Fruit fly (Drosophila melanogaster) whole organism, prepupa: ENCODE data around the gene glec.
A peak's percentile ranks its signal among the peaks of the same experiment; 100 is the strongest.

Source experiments
- Blimp-1 ChIP-seq: fragments of 200-800 bp; sonication (Bioruptor generic); optimal IDR thresholded peaks from 3 replicates; lab custom pipeline; 2017; ENCODE audit warnings: missing biosample characterization, missing genetic modification characterization, mild to moderate bottlenecking, moderate library complexity, missing genetic modification reagents
- CG10631 ChIP-seq: fragments of 200-800 bp; sonication (Bioruptor generic); optimal IDR thresholded peaks from 2 replicates; lab custom pipeline; 2016; ENCODE audit warnings: missing biosample characterization, missing genetic modification characterization
- CG10669 ChIP-seq: fragments of 200-800 bp; sonication (Bioruptor generic); optimal IDR thresholded peaks from 3 replicates; lab custom pipeline; 2018; ENCODE audit warnings: missing biosample characterization, mild to moderate bottlenecking, missing genetic modification characterization, moderate library complexity
- CG11294 ChIP-seq: fragments of 200-800 bp; sonication (Bioruptor generic); IDR thresholded peaks from 2 replicates; pipeline ENCODE4 v1.3.6; 2022; ENCODE audit warnings: missing biosample characterization, missing genetic modification characterization
- CG11762 ChIP-seq: fragments of 200-800 bp; sonication (Bioruptor generic); optimal IDR thresholded peaks from 3 replicates; lab custom pipeline; 2016; ENCODE audit warnings: missing biosample characterization, missing genetic modification characterization; ENCODE audit not compliant: insufficient read depth
- CG11902 ChIP-seq: fragments of 200-800 bp; sonication (Bioruptor generic); optimal IDR thresholded peaks from 3 replicates; lab custom pipeline; 2016; ENCODE audit warnings: missing biosample characterization, missing genetic modification characterization
- CG15336 ChIP-seq: fragments of 200-800 bp; sonication (Bioruptor generic); IDR thresholded peaks from 2 replicates; pipeline ENCODE4 v1.3.6; 2022; ENCODE audit warnings: missing biosample characterization, missing genetic modification characterization
- CG1621 ChIP-seq: fragments of 200-800 bp; sonication (Bioruptor generic); optimal IDR thresholded peaks from 3 replicates; lab custom pipeline; 2018; ENCODE audit warnings: missing biosample characterization, mild to moderate bottlenecking, missing genetic modification characterization
- CG16779 ChIP-seq: fragments of 200-800 bp; sonication (Bioruptor generic); optimal IDR thresholded peaks from 3 replicates; lab custom pipeline; 2017; ENCODE audit warnings: missing biosample characterization, mild to moderate bottlenecking, missing genetic modification characterization
- CG3032 ChIP-seq: fragments of 200-800 bp; optimal IDR thresholded peaks from 2 replicates; lab custom pipeline; 2019; ENCODE audit warnings: missing biosample characterization, mild to moderate bottlenecking, missing genetic modification characterization, moderate library complexity
- CG32006 ChIP-seq: fragments of 200-800 bp; sonication (Bioruptor generic); optimal IDR thresholded peaks from 3 replicates; lab custom pipeline; 2017; ENCODE audit warnings: missing biosample characterization, mild to moderate bottlenecking, missing genetic modification characterization
- CG34406 ChIP-seq: fragments of 200-800 bp; sonication (Bioruptor generic); optimal IDR thresholded peaks from 3 replicates; lab custom pipeline; 2016; ENCODE audit warnings: missing biosample characterization, missing genetic modification characterization
- CG3919 ChIP-seq: fragments of 200-800 bp; sonication (Bioruptor generic); optimal IDR thresholded peaks from 3 replicates; lab custom pipeline; 2016; ENCODE audit warnings: missing biosample characterization, missing genetic modification characterization
- CG4318 ChIP-seq: fragments of 200-800 bp; sonication (Bioruptor generic); optimal IDR thresholded peaks from 3 replicates; lab custom pipeline; 2017; ENCODE audit warnings: missing biosample characterization, mild to moderate bottlenecking, missing genetic modification characterization
- CG6276 ChIP-seq: fragments of 200-800 bp; sonication (Bioruptor generic); optimal IDR thresholded peaks from 2 replicates; lab custom pipeline; 2017; ENCODE audit warnings: missing biosample characterization, mild to moderate bottlenecking, missing genetic modification characterization
- CG6808 ChIP-seq: fragments of 200-800 bp; sonication (Bioruptor generic); optimal IDR thresholded peaks from 3 replicates; lab custom pipeline; 2017; ENCODE audit warnings: missing biosample characterization, missing genetic modification characterization, mild to moderate bottlenecking, moderate library complexity, missing genetic modification reagents
- CG6854 ChIP-seq: fragments of 200-800 bp; sonication (Bioruptor generic); optimal IDR thresholded peaks from 2 replicates; lab custom pipeline; 2017; ENCODE audit warnings: missing biosample characterization, mild to moderate bottlenecking, missing genetic modification characterization
- CG7368 ChIP-seq: fragments of 200-800 bp; sonication (Bioruptor generic); optimal IDR thresholded peaks from 3 replicates; lab custom pipeline; 2016; ENCODE audit warnings: missing biosample characterization, missing genetic modification characterization
- CG8119 ChIP-seq: fragments of 200-800 bp; sonication (Bioruptor generic); IDR thresholded peaks from 3 replicates; pipeline ENCODE4 v1.3.6; 2022; ENCODE audit warnings: missing biosample characterization, missing genetic modification characterization
- CG8319 ChIP-seq: fragments of 200-800 bp; sonication (Bioruptor generic); optimal IDR thresholded peaks from 3 replicates; lab custom pipeline; 2016; ENCODE audit warnings: missing biosample characterization, missing genetic modification characterization
- CG8632 ChIP-seq: fragments of 200-800 bp; sonication (Bioruptor generic); optimal IDR thresholded peaks from 3 replicates; lab custom pipeline; 2016; ENCODE audit warnings: missing biosample characterization, missing genetic modification characterization
- CG9139 ChIP-seq: fragments of 200-800 bp; sonication (Bioruptor generic); optimal IDR thresholded peaks from 3 replicates; lab custom pipeline; 2017; ENCODE audit warnings: missing biosample characterization, mild to moderate bottlenecking, missing genetic modification characterization
- Eip75B ChIP-seq: fragments of 200-800 bp; sonication (Bioruptor generic); optimal IDR thresholded peaks from 3 replicates; lab custom pipeline; 2016; ENCODE audit warnings: missing biosample characterization, missing genetic modification characterization
- Eip93F ChIP-seq: fragments of 200-800 bp; sonication (Bioruptor generic); optimal IDR thresholded peaks from 2 replicates; lab custom pipeline; 2016; ENCODE audit warnings: missing biosample characterization, mild to moderate bottlenecking, missing genetic modification characterization
- Ets21C ChIP-seq: fragments of 200-800 bp; sonication (Bioruptor generic); optimal IDR thresholded peaks from 3 replicates; lab custom pipeline; 2016; ENCODE audit warnings: missing biosample characterization, missing genetic modification characterization
- Ets96B ChIP-seq: fragments of 200-800 bp; optimal IDR thresholded peaks from 2 replicates; lab custom pipeline; 2019; ENCODE audit warnings: missing biosample characterization, mild to moderate bottlenecking, missing genetic modification characterization, moderate library complexity
- Hr38 ChIP-seq: sonication (Bioruptor generic); optimal IDR thresholded peaks from 2 replicates; lab custom pipeline; 2016; ENCODE audit warnings: missing biosample characterization, missing genetic modification characterization
- Hr39 ChIP-seq: fragments of 200-800 bp; sonication (Bioruptor generic); optimal IDR thresholded peaks from 2 replicates; lab custom pipeline; 2016; ENCODE audit warnings: missing biosample characterization, missing genetic modification characterization
- Hr4 ChIP-seq: fragments of 200-800 bp; sonication (Bioruptor generic); optimal IDR thresholded peaks from 3 replicates; lab custom pipeline; 2016; ENCODE audit warnings: missing biosample characterization, missing genetic modification characterization
- Lpt ChIP-seq: fragments of 200-800 bp; sonication (Bioruptor generic); optimal IDR thresholded peaks from 3 replicates; lab custom pipeline; 2016; ENCODE audit warnings: missing biosample characterization, missing genetic modification characterization
- Met ChIP-seq: fragments of 200-800 bp; sonication (Bioruptor generic); optimal IDR thresholded peaks from 3 replicates; lab custom pipeline; 2016; ENCODE audit warnings: missing biosample characterization, missing genetic modification characterization
- OdsH ChIP-seq: fragments of 200-800 bp; sonication (Bioruptor generic); optimal IDR thresholded peaks from 3 replicates; lab custom pipeline; 2016; ENCODE audit warnings: missing biosample characterization, missing genetic modification characterization
- Smox ChIP-seq: fragments of 200-800 bp; sonication (Bioruptor generic); optimal IDR thresholded peaks from 3 replicates; lab custom pipeline; 2016; ENCODE audit warnings: missing biosample characterization, missing genetic modification characterization
- Sox102F ChIP-seq: fragments of 200-800 bp; sonication (Bioruptor generic); optimal IDR thresholded peaks from 2 replicates; lab custom pipeline; 2016; ENCODE audit warnings: missing biosample characterization, mild to moderate bottlenecking, missing genetic modification characterization
- Sox14 ChIP-seq: fragments of 200-800 bp; sonication (Bioruptor generic); optimal IDR thresholded peaks from 3 replicates; lab custom pipeline; 2016; ENCODE audit warnings: missing biosample characterization, missing genetic modification characterization
- Sox15 ChIP-seq: fragments of 200-800 bp; sonication (Bioruptor generic); optimal IDR thresholded peaks from 3 replicates; lab custom pipeline; 2016; ENCODE audit warnings: missing biosample characterization, missing genetic modification characterization
- achi ChIP-seq: fragments of 200-800 bp; sonication (Bioruptor generic); optimal IDR thresholded peaks from 3 replicates; lab custom pipeline; 2016; ENCODE audit warnings: missing biosample characterization, missing genetic modification characterization
- acj6 ChIP-seq: fragments of 200-800 bp; sonication (Bioruptor generic); optimal IDR thresholded peaks from 3 replicates; lab custom pipeline; 2016; ENCODE audit warnings: missing biosample characterization, missing genetic modification characterization
- cyc ChIP-seq: fragments of 200-800 bp; sonication (Bioruptor generic); optimal IDR thresholded peaks from 3 replicates; lab custom pipeline; 2016; ENCODE audit warnings: missing biosample characterization, missing genetic modification characterization
- dac ChIP-seq: fragments of 200-800 bp; sonication (Bioruptor generic); optimal IDR thresholded peaks from 2 replicates; lab custom pipeline; 2017; ENCODE audit warnings: missing biosample characterization, mild to moderate bottlenecking, missing genetic modification characterization
- dsx ChIP-seq: fragments of 200-800 bp; optimal IDR thresholded peaks from 3 replicates; lab custom pipeline; 2019; ENCODE audit warnings: missing biosample characterization, mild to moderate bottlenecking, missing genetic modification characterization, moderate library complexity; ENCODE audit not compliant: poor library complexity, severe bottlenecking
- eg ChIP-seq: fragments of 200-800 bp; sonication (Bioruptor generic); IDR thresholded peaks from 3 replicates; pipeline ENCODE4 v1.3.6; 2022; ENCODE audit warnings: missing biosample characterization, missing genetic modification characterization
- esn ChIP-seq: fragments of 200-800 bp; sonication (Bioruptor generic); optimal IDR thresholded peaks from 2 replicates; lab custom pipeline; 2016; ENCODE audit warnings: missing biosample characterization, mild to moderate bottlenecking, missing genetic modification characterization, moderate library complexity
- fd59A ChIP-seq: fragments of 200-800 bp; sonication (Bioruptor generic); optimal IDR thresholded peaks from 2 replicates; lab custom pipeline; 2017; ENCODE audit warnings: missing biosample characterization, mild to moderate bottlenecking, missing genetic modification characterization, missing genetic modification reagents
- fd85E ChIP-seq: fragments of 200-800 bp; sonication (Bioruptor generic); optimal IDR thresholded peaks from 3 replicates; lab custom pipeline; 2016; ENCODE audit warnings: missing biosample characterization, missing genetic modification characterization
- fkh ChIP-seq: fragments of 200-800 bp; sonication (Bioruptor generic); optimal IDR thresholded peaks from 3 replicates; lab custom pipeline; 2017; ENCODE audit warnings: missing biosample characterization, mild to moderate bottlenecking, missing genetic modification characterization, moderate library complexity
- lz ChIP-seq: fragments of 200-800 bp; sonication (Bioruptor generic); optimal IDR thresholded peaks from 3 replicates; lab custom pipeline; 2016; ENCODE audit warnings: missing biosample characterization, missing genetic modification characterization
- net ChIP-seq: fragments of 200-800 bp; sonication (Bioruptor generic); optimal IDR thresholded peaks from 3 replicates; lab custom pipeline; 2016; ENCODE audit warnings: missing biosample characterization, missing genetic modification characterization
- pdm3 ChIP-seq: fragments of 200-800 bp; sonication (Bioruptor generic); optimal IDR thresholded peaks from 3 replicates; lab custom pipeline; 2016; ENCODE audit warnings: missing biosample characterization, missing genetic modification characterization
- spab ChIP-seq: fragments of 200-800 bp; sonication (Bioruptor generic); optimal IDR thresholded peaks from 2 replicates; lab custom pipeline; 2017; ENCODE audit warnings: missing biosample characterization, mild to moderate bottlenecking, missing genetic modification characterization, missing genetic modification reagents
- ss ChIP-seq, 2 experiments: fragments of 200-800 bp; sonication (Bioruptor generic); optimal IDR thresholded peaks; 2 replicates in 1 of 2; 3 replicates in 1 of 2; lab custom pipeline; 2017 to 2018; ENCODE audit warnings: mild to moderate bottlenecking in 2 of 2, missing biosample characterization in 2 of 2, missing genetic modification characterization in 2 of 2, moderate library complexity in 1 of 2
- svp ChIP-seq: fragments of 200-800 bp; sonication (Bioruptor generic); peaks from one replicate; lab custom pipeline; 2016; ENCODE audit warnings: missing biosample characterization, missing genetic modification characterization
- topi ChIP-seq: fragments of 200-800 bp; sonication (Bioruptor generic); optimal IDR thresholded peaks from 3 replicates; lab custom pipeline; 2016; ENCODE audit warnings: missing biosample characterization, missing genetic modification characterization

The glec gene

dm6 chr3R:21830303-21830707 lies 25.8 kb downstream of the glec start:
- no peak for TF ChIP-seq Smox
- TF ChIP-seq Sox14, result no peak
- TF ChIP-seq CG9139 (GFP tag; lab: Kevin White, UChicago), result no peak
- TF ChIP-seq Sox102F (GFP tag; lab: Kevin White, UChicago), result no peak
- no peak for TF ChIP-seq dac
- peak; percentile 91 for TF ChIP-seq CG32006
- TF ChIP-seq dsx (GFP tag; lab: Kevin White, UChicago), result peak; percentile 34
- no peak for TF ChIP-seq fd85E (GFP tag; lab: Kevin White, UChicago)
- TF ChIP-seq Hr39, result no peak
- TF ChIP-seq esn, result no peak
- no peak for TF ChIP-seq CG11294 (GFP tag; lab: Robert Waterston, UW)
- TF ChIP-seq fd59A, result peak; percentile 10
- TF ChIP-seq CG8319 (GFP tag; lab: Kevin White, UChicago), result no peak
- peak; percentile 61 for TF ChIP-seq achi (GFP tag; lab: Kevin White, UChicago)
- TF ChIP-seq CG6854 (GFP tag; lab: Kevin White, UChicago), result no peak
- TF ChIP-seq net (GFP tag; lab: Kevin White, UChicago), result no peak
- peak; percentile 69 for TF ChIP-seq CG11762
- TF ChIP-seq CG8632 (GFP tag; lab: Kevin White, UChicago), result peak; percentile 37
- no peak for TF ChIP-seq CG7368
- TF ChIP-seq spab (GFP tag; lab: Kevin White, UChicago), result peak; percentile 76
- peak; percentile 82 for TF ChIP-seq CG6276 (GFP tag; lab: Kevin White, UChicago)
- peak; percentile 74 for TF ChIP-seq CG6808
- peak; percentile 19; the same call in 1 of the 3 replicates for TF ChIP-seq eg (GFP tag; lab: Robert Waterston, UW)
- peak; percentile 68 for TF ChIP-seq CG10669 (GFP tag; lab: Kevin White, UChicago)
- TF ChIP-seq Blimp-1, result no peak
- no peak for TF ChIP-seq Lpt (GFP tag; lab: Kevin White, UChicago)
- peak; percentile 18 for TF ChIP-seq CG1621
- TF ChIP-seq CG15336 (GFP tag; lab: Robert Waterston, UW), result peak; percentile 69
- TF ChIP-seq Ets96B (tag; lab: Kevin White, UChicago), result peak; percentile 78
- TF ChIP-seq CG3032, result peak; percentile 76
- no peak for TF ChIP-seq Eip93F
- TF ChIP-seq svp (GFP tag; lab: Kevin White, UChicago), result no peak
- TF ChIP-seq pdm3, result peak; percentile 34
- TF ChIP-seq OdsH (GFP tag; lab: Kevin White, UChicago), result peak; percentile 25
- peak; percentile 25 for TF ChIP-seq CG16779 (tag; lab: Kevin White, UChicago)
- TF ChIP-seq CG8119 (GFP tag; lab: Robert Waterston, UW), result peak; percentile 76
- TF ChIP-seq CG11902 (GFP tag; lab: Kevin White, UChicago), result no peak
- no peak for TF ChIP-seq lz
- no peak for TF ChIP-seq Sox15 (GFP tag; lab: Kevin White, UChicago)
- TF ChIP-seq CG3919 (GFP tag; lab: Kevin White, UChicago), result peak; percentile 58
- peak; percentile 76 for TF ChIP-seq CG10631 (GFP tag; lab: Kevin White, UChicago)
- no peak for TF ChIP-seq topi
- TF ChIP-seq Met (GFP tag; lab: Kevin White, UChicago), result no peak
- peak; percentile 10 for TF ChIP-seq CG34406 (GFP tag; lab: Kevin White, UChicago)
- peak; percentile 62 to 66 for TF ChIP-seq ss (GFP tag; optimal IDR thresholded peaks at IDR 0.05; lab: Kevin White, UChicago)
- TF ChIP-seq CG4318, result peak; percentile 82
- TF ChIP-seq Ets21C (GFP tag; lab: Kevin White, UChicago), result no peak
- no peak for TF ChIP-seq fkh (GFP tag; lab: Kevin White, UChicago)
- TF ChIP-seq acj6, result peak; percentile 15
- no peak for TF ChIP-seq Eip75B (GFP tag; lab: Kevin White, UChicago)
- TF ChIP-seq cyc (GFP tag; lab: Kevin White, UChicago), result no peak
- TF ChIP-seq Hr38 (GFP tag; lab: Kevin White, UChicago), result no peak
- peak; percentile 56 for TF ChIP-seq Hr4
